Fruit fly (Drosophila melanogaster): ENCODE data around the gene Arp8.

The Arp8 gene

DNA sequence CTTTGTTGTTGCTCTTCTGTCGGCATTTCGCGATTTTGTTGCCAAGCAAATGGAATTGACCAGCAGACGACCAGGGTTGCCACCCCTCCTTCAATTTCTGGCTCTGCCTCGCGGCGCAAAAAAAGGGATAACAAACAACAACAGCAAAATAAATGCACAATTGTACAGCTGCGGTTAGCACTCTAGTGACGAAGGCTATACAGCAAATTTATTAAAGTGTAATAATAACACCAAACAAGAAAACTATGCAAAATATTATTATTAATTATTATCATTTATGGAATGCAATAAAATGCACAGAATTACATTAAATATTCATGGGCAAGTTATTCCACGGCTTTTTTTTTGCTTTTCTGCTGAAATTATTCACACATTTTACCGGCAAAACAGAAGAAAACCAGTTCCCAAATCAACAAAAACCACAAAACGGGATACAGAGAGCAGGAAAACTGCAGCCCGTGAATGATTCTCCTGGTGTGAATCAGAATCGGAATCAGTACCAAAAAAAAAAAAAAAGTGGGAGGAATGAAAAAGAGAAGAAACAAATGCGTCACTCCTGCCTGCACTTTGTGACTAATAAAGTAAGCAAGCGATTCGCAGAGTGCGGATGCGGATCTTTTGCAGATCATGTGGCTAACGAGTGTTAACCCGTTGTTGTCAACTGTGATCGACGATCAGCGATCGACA, 18.8 kb upstream of the Arp8 start:
- TF ChIP-seq CTCF (optimal IDR thresholded peaks at IDR 0.05) (no peak), CG8478 (optimal IDR thresholded peaks at IDR 0.05) (no peak)

DNA sequence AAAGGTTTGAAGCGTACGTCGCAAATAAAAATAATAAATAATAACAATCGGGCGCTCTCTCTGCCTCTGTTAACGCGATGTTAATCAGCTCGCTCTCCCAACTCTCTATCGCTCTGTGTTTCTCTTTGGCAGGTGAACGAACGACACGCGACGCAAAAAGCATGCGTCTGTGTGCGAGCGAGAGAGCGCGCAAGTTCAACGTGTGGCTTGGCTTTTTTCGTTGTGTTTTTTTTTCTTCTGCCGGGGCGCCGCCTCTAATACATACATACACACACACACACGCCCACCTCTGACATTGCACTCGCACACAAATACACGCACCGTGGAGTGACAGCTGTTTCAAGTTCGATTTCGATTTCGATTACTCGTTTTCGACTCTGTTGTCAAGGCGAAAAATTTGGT, 18.0 kb upstream of the Arp8 start:
- TF ChIP-seq CTCF (optimal IDR thresholded peaks at IDR 0.05) (no peak), CG8478 (optimal IDR thresholded peaks at IDR 0.05) (no peak)

DNA sequence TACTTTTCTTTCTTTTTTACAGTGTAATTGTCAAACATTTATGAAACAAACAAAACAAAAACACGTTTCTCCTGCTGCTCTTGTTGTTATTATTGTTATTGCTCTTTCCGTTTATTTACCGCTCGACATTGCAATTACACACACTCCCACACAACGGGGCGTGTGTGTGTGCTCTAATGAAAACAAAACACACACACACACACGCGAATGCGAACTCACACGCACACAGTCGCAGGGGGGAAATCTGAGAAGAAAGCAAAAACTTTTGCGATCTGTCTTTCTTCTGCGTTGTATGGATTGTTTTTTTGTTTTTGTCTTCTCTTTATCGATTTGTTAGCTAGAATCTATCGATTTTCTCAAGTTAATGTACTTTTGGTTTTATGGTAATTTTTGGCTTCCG, 17.4 kb upstream of the Arp8 start:
- TF ChIP-seq CG8478 (optimal IDR thresholded peaks at IDR 0.05) (no peak), CTCF (optimal IDR thresholded peaks at IDR 0.05) (no peak)

DNA sequence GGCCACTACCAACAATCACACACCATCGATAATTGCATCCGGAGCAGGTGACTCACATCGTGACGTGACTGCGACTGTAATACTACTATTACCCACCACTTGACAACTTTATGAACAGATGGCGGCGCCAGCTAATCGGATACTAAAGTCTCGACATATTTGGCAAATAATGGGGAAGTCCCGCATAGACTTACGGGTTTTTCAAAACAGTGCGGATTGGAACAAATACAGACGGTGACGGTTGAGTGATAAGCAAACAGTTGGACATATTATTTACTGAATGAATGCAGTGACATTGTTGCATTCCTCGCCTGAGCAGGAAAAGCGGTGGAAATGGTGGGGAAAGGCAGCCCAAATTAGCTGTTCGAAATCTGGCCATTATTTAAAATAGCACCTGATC, 15.9 kb upstream of the Arp8 start:
- TF ChIP-seq CTCF (optimal IDR thresholded peaks at IDR 0.05) = no peak
- TF ChIP-seq CG8478 (optimal IDR thresholded peaks at IDR 0.05) = no peak

DNA sequence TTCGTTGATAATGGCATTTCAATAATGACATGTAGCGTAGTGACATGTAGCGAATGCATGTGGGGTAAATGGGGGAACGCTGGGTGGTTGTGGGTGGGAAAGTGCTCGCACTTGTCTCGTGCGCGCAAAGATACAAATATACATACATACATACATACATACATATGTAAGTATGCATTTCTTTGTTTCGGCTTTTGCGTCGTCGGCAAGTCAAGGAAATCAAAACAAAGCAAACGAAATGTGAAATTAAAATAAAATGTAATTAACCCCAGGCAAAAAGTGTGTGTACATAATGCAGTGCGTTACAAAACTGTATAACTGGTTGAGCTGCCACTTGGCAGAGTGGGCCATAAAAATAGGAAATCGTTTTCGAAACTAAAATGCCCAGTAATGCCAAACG, 15.1 kb upstream of the Arp8 start:
- TF ChIP-seq CTCF (optimal IDR thresholded peaks at IDR 0.05) (no peak), CG8478 (optimal IDR thresholded peaks at IDR 0.05) (no peak)

DNA sequence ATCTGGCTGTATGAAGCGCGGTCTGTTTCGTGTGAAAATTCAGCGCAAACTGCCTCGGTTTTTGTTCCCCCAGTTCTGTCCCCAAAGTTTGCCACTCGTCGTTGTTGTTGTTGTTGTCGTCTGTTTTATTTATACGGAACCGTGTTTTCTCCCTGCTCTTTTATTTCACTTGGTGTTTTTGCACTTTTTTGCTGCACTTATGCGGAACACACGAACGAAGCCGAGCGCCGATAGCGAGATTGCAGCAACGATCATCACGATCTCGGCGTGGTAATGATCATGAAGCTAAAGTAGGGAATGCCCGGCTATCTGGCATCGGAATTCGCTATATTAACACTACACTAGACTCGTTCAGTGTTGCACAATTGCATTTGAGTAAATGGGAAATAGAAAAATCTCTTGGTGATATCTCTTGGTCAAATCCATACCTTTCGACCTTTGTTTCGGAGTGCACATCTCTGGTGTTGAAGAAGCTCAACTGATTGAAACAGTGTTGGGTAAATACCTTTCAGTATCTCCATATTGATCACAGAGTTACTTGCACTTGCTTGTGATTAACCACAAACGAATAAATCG, 14.5 kb upstream of the Arp8 start:
- TF ChIP-seq CG8478 (optimal IDR thresholded peaks at IDR 0.05) (no peak), CTCF (optimal IDR thresholded peaks at IDR 0.05) (no peak)

DNA sequence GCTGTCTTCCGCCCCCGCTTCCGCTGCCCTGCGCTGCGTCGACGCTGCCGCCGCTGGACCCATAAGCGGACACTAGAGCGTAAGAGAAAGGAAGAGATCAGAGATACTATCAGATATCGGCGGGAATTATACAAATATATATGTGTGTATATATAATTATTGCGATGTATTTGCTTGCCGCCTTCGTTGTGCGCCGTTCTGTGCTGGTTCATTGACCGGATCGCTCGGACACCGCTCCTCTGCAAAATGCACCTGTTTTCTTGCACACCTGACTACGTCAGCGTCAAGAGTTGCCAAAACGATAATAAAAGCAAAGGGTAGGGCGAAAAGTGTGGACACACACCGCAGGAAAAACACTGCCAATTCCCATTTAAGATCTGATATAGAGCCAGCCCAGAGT, 12.7 kb upstream of the Arp8 start:
- TF ChIP-seq CTCF (optimal IDR thresholded peaks at IDR 0.05) = no peak
- TF ChIP-seq CG8478 (optimal IDR thresholded peaks at IDR 0.05) = no peak

DNA sequence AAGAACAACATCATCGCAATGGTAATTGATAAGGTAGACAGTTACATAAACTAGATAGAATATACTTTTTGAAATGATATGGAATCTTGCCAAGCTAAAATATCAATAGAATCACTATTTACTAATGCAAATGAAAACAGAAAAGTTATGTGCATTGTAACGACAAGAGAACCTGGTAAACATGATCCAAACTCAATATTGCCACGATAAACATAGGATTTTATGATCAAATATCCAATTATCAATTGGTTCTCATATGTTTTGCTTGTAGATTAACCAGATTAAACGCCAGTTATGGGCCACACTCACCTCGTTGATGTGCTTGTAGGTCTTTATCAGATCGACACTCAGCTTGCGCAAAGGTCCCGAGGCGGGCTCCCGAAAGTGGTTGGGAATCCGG, 11.7 kb upstream of the Arp8 start:
- TF ChIP-seq CTCF (optimal IDR thresholded peaks at IDR 0.05) (no peak), CG8478 (optimal IDR thresholded peaks at IDR 0.05) (no peak)

DNA sequence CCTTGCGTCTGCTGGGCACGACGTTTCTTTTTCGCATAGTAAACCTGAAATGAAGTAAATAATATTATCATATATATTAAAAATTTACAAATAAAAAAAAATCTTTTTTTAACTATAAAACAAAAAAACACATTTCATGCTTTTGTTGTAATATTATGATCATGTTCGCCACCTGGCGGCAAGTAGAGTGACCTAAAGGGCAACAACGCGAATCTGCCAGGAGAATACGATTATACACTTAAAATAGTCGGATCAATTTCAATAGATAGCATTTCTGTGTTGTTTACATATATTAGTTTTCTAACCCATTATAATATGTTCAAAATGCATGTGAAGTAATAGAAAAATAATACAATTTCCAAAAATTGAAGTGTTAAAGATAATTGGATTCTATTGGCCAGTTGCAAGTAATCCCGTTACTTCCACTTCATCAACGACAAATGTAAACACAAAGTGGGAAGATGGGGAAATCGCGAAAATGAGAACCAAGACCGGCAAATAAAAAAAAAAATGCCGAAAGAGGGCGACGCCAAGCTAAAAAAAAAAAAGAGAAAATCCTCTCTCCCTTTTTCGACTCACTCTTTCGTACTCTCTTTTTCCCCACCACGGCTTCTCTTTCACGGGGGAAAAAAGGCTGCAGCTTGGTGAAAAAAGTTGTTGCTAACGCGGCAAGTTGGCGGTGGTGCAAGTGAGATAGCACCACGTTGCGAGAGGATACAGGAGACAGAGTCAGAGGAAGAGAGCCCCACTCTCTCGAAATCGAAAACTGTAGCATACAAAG, 10.2 kb upstream of the Arp8 start:
- TF ChIP-seq CTCF (optimal IDR thresholded peaks at IDR 0.05) = peak in 1 of 2 experiments; percentile 65
- no peak for TF ChIP-seq CG8478 (optimal IDR thresholded peaks at IDR 0.05)

DNA sequence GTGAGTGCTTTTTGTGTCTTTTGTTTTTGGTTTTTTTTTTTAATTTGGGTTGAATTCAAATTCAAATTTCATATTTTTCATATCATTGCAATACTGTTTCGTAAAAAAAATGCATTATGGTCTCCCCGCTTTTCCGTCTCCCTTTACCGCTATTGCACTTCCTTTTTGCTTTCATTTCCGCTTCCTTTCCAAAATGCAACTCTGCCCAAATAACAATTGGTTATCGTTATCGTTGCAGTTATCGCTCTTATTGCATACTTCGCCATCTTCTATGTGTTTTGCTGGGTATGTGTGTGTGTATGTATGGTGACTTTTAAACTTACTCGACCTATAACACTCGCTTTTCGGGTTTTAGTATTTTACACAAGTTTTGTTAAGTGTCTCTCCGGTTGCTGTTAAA, 4.5 kb upstream of the Arp8 start:
- TF ChIP-seq CTCF (optimal IDR thresholded peaks at IDR 0.05) (no peak), CG8478 (optimal IDR thresholded peaks at IDR 0.05) (no peak)

DNA sequence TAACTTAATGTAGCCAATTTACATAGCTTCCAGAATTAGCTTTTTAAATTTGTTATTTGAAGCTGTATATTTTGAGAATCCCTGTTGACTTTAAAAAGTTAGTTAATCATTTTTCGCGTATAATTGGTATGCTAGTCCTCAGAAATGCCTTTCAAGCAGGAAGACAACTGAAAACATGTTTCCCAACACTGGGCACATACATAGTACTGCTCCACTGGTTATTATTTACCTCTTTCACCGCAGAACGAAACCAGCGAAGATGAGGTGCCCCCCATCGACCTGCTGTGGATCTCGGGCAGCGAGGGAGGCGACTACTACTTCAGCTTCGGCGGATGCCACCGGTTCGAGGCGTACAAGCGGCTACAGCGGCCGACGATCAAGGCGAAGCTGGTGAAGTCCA, 2.8 kb downstream of the Arp8 start:
- TF ChIP-seq CG8478 (optimal IDR thresholded peaks at IDR 0.05) (no peak), CTCF (optimal IDR thresholded peaks at IDR 0.05) (no peak)

DNA sequence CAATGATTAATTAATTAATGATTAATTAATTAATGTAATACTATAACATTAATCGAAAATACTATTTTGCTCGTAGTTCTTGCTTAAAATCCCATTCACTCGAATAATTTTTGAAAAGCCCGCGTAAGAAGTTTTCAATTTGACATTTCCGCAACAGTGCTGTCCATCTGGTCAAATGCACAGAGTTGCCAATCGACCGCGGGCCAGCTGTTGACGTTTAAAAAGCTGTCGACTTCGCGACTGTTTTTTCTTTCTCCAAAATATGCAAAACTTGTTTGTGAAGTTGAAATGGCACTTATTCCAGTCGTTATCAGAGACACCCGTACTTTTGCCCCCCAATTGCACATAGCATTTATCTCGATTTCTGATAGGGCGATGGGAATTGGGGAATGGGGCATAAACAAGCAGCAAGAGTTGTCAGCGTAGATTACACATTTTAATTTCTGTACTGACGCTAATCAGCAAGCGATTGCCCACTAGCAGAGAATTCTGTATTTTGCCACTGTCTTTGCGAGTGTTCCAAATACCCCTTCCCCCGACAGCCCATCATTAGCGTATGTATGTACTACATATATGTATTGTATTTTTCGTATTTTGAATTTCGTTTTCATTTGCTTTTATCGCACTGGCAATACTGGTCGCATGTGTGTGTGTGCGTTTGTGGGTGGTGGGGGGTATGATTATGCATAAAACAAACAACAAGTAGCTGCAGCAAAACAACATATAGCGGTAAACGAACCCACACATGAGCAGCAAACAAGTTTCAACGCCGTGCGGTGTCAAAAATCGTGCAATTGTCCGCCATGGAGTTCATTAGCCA, 3.9 kb downstream of the Arp8 start, which contains the start of gene Srx:
Gene Srx (plus strand): TSS at position 517 of the 820 bp plus-strand sequence.
- TF ChIP-seq CG8478 (optimal IDR thresholded peaks at IDR 0.05) (no peak), CTCF (optimal IDR thresholded peaks at IDR 0.05) (no peak)

DNA sequence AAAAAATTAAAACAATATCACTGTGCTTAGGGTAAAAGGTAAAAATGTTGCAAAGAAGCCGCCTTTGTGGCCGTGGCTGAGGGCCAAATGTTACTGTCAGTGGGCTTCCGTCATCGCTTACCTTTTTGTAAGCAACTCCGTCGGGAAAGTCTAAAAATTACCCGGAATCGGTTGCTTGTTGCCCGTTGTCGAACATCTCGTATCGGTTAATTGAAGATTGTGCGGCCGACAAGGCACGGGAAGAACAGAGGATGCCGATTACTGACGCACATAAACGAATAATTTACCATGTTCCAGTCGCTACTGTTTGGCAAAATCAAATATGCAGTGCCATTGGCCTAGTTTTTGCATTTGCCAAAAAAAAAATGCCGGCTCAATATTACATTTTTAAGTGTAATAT, 4.6 kb downstream of the Arp8 start, which contains the start of gene Mco4:
Gene Mco4 (minus strand): TSS at position 101 of the 400 bp plus-strand sequence.
- TF ChIP-seq CTCF (optimal IDR thresholded peaks at IDR 0.05) (no peak), CG8478 (optimal IDR thresholded peaks at IDR 0.05) (no peak)

DNA sequence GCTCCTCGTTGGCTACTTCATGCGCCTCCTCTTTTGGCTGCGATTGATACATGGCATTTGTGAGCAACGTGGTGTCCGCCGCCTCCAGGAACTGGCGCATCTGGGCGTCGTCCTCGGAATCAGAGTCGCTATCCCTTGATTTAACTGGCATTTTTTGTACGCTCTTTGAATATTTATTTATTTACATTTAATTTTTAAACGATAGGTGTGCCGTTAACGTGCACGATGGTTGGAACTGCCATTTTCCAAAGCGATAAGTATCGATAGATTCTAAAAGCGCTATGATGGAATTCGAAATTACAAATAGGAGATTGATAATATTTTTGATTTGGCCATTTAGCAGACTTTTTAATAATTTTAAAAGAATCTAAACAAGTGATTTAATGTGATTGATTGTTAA, 8.1 kb downstream of the Arp8 start, which contains the start of gene CG32554:
Gene CG32554 (minus strand): TSS at position 229 of the 400 bp plus-strand sequence.
- TF ChIP-seq CTCF (optimal IDR thresholded peaks at IDR 0.05) = no peak
- TF ChIP-seq CG8478 (optimal IDR thresholded peaks at IDR 0.05) = no peak

DNA sequence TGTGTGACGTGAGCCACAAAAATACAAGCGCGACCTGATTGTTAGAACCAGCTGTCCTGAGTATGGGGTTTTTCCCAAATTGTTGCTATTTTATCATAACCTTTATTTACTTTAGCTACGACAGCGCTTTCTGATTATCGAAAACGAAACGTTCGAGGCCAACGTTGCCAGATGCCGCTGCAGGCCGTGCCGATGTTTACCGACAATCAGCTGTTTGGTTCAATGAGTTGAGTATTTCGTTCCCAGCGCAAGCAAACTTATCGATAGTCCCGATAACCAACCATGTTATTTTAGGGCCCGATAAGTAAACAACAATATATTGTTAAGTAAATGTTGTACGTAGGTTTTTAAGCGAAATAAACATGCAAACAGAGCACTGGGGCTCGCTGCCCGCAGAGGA, 10.4 kb downstream of the Arp8 start, which contains the start of the genes CG15814 and Spt7:
Gene CG15814 (minus strand): TSS at position 164 of the 400 bp plus-strand sequence.
Gene Spt7 (plus strand): TSS at position 282 of the 400 bp plus-strand sequence.
- TF ChIP-seq CTCF (optimal IDR thresholded peaks at IDR 0.05) (peak; percentile 33 to 47), CG8478 (optimal IDR thresholded peaks at IDR 0.05) (no peak)

Data from S2 (cell line).